Fruit fly (Drosophila melanogaster): ENCODE data around the gene CG1368.
A peak's percentile ranks its signal among the peaks of the same experiment; 100 is the strongest.

The CG1368 gene

dm6 chrX:14214505-14215449 is 40.2 kb downstream of the CG1368 start (continued):
- no peak for TF ChIP-seq Hmx (GFP tag; optimal IDR thresholded peaks at IDR 0.05)
- TF ChIP-seq CG18619 (GFP tag; optimal IDR thresholded peaks at IDR 0.05) = peak; percentile 51
- TF ChIP-seq CG14710 (tag; optimal IDR thresholded peaks at IDR 0.05) = no peak
- no peak for TF ChIP-seq Tbp (GFP tag; optimal IDR thresholded peaks at IDR 0.05)
- TF ChIP-seq CG13624 (GFP tag; optimal IDR thresholded peaks at IDR 0.05) = peak; percentile 5
- no peak for TF ChIP-seq sna (GFP tag; IDR thresholded peaks at IDR 0.05; ENCODE audit: partially characterized antibody)
- TF ChIP-seq gcm2 (GFP tag; optimal IDR thresholded peaks at IDR 0.05) = no peak
- TF ChIP-seq en (GFP tag; optimal IDR thresholded peaks at IDR 0.05) = no peak
- no peak for TF ChIP-seq CG10431 (GFP tag; optimal IDR thresholded peaks at IDR 0.05)
- TF ChIP-seq Lhr (GFP tag; optimal IDR thresholded peaks at IDR 0.05) = no peak
- peak; percentile 17 for TF ChIP-seq Ets65A (GFP tag)
- no peak for TF ChIP-seq CG4707 (GFP tag; optimal IDR thresholded peaks at IDR 0.05)
- peak; percentile 17 for TF ChIP-seq CG7556 (GFP tag; optimal IDR thresholded peaks at IDR 0.05)
- peak; percentile 18 for TF ChIP-seq CG6683 (GFP tag; optimal IDR thresholded peaks at IDR 0.05)
- no peak for TF ChIP-seq CG15073 (GFP tag; optimal IDR thresholded peaks at IDR 0.05)
- no peak for TF ChIP-seq pfk (GFP tag; optimal IDR thresholded peaks at IDR 0.05)
- peak; percentile 14 for TF ChIP-seq ewg (GFP tag; optimal IDR thresholded peaks at IDR 0.05)
- TF ChIP-seq nom (GFP tag; optimal IDR thresholded peaks at IDR 0.05) = peak; percentile 55
- peak; percentile 32; the same call in 1 of the 2 replicates for TF ChIP-seq CG31441 (GFP tag; IDR thresholded peaks at IDR 0.05)
- peak; percentile 42 for TF ChIP-seq Dek (tag; optimal IDR thresholded peaks at IDR 0.05)
- no peak for TF ChIP-seq h (optimal IDR thresholded peaks at IDR 0.05)
- peak; percentile 73 for TF ChIP-seq crol (GFP tag; IDR thresholded peaks at IDR 0.05)
- no peak for TF ChIP-seq CG4730 (GFP tag; IDR thresholded peaks at IDR 0.05)
- no peak for TF ChIP-seq CG5953 (GFP tag; IDR thresholded peaks at IDR 0.05)
- no peak for TF ChIP-seq CG1024 (GFP tag; IDR thresholded peaks at IDR 0.05)
- no peak for TF ChIP-seq Doc2 (GFP tag; IDR thresholded peaks at IDR 0.05)
- TF ChIP-seq Myb (GFP tag; optimal IDR thresholded peaks at IDR 0.05) = no peak
- TF ChIP-seq Hsf (GFP tag; optimal IDR thresholded peaks at IDR 0.05) = no peak
- TF ChIP-seq CG16863 (GFP tag; optimal IDR thresholded peaks at IDR 0.05) = no peak
- TF ChIP-seq lola (GFP tag; optimal IDR thresholded peaks at IDR 0.05) = no peak
- no peak for TF ChIP-seq slou (GFP tag; optimal IDR thresholded peaks at IDR 0.05)
- no peak for TF ChIP-seq Neu2 (GFP tag; optimal IDR thresholded peaks at IDR 0.05; ENCODE audit: borderline replicate concordance)
- TF ChIP-seq grn (GFP tag; optimal IDR thresholded peaks at IDR 0.05) = no peak
- TF ChIP-seq tup (GFP tag; optimal IDR thresholded peaks at IDR 0.05) = no peak
- TF ChIP-seq fd64A (GFP tag; optimal IDR thresholded peaks at IDR 0.05) = no peak
- TF ChIP-seq run (tag; optimal IDR thresholded peaks at IDR 0.05) = no peak
- TF ChIP-seq gsb (GFP tag; IDR thresholded peaks at IDR 0.05) = no peak
- TF ChIP-seq peb (GFP tag; IDR thresholded peaks at IDR 0.05) = no peak
- no peak for TF ChIP-seq sens-2 (GFP tag; IDR thresholded peaks at IDR 0.05)
- no peak for TF ChIP-seq cad (GFP tag; optimal IDR thresholded peaks at IDR 0.05)
- no peak for TF ChIP-seq Sry-δ (GFP tag; optimal IDR thresholded peaks at IDR 0.05)
- no peak for TF ChIP-seq bigmax (GFP tag; optimal IDR thresholded peaks at IDR 0.05)
- no peak for TF ChIP-seq CG12942 (GFP tag; optimal IDR thresholded peaks at IDR 0.05)
- TF ChIP-seq pros (GFP tag; optimal IDR thresholded peaks at IDR 0.05) = no peak
- TF ChIP-seq CG8765 (GFP tag; IDR thresholded peaks at IDR 0.05) = no peak
- TF ChIP-seq ap (GFP tag; IDR thresholded peaks at IDR 0.05) = peak; percentile 37; the same call in 1 of the 2 replicates
- no peak for TF ChIP-seq pb (GFP tag; optimal IDR thresholded peaks at IDR 0.05)
- no peak for TF ChIP-seq CG4854 (GFP tag; optimal IDR thresholded peaks at IDR 0.05)
- no peak for TF ChIP-seq CG17612 (GFP tag; IDR thresholded peaks at IDR 0.05)
- no peak for TF ChIP-seq wor (GFP tag; IDR thresholded peaks at IDR 0.05)

Data from whole organism, embryonic.